Fruit fly (Drosophila melanogaster): ENCODE measurements around the gene CG46320.

CG46320 gene

dm6 chr3L:5663876-5664718 lies at the start of gene CG46320 (continued):
- TF ChIP-seq pita (GFP tag; optimal IDR thresholded peaks at IDR 0.05) (no peak), crol (GFP tag; IDR thresholded peaks at IDR 0.05) (peak; percentile 70), NC2α (GFP tag; optimal IDR thresholded peaks at IDR 0.05) (no peak), Hmr (GFP tag; optimal IDR thresholded peaks at IDR 0.05) (no peak), sqz (GFP tag; optimal IDR thresholded peaks at IDR 0.05) (peak; percentile 27), NC2β (GFP tag; optimal IDR thresholded peaks at IDR 0.05) (no peak), chm (GFP tag; IDR thresholded peaks at IDR 0.05) (no peak), H2.0 (GFP tag; IDR thresholded peaks at IDR 0.05) (no peak), gfzf (GFP tag; optimal IDR thresholded peaks at IDR 0.05) (peak; percentile 40), nmo (GFP tag; optimal IDR thresholded peaks at IDR 0.05) (no peak), nerfin-1 (tag; optimal IDR thresholded peaks at IDR 0.05) (peak; percentile 91), CG7963 (GFP tag; IDR thresholded peaks at IDR 0.05; ENCODE audit: partially characterized antibody) (no peak), psq (GFP tag; optimal IDR thresholded peaks at IDR 0.05) (no peak), dmrt11E (tag; optimal IDR thresholded peaks at IDR 0.05) (no peak), CG30403 (GFP tag; optimal IDR thresholded peaks at IDR 0.05) (no peak), stc (GFP tag; IDR thresholded peaks at IDR 0.05) (no peak), PHDP (tag; optimal IDR thresholded peaks at IDR 0.05) (no peak), sens (GFP tag) (peak; percentile 72), lbe (GFP tag; optimal IDR thresholded peaks at IDR 0.05) (no peak), MBD-R2 (GFP tag; IDR thresholded peaks at IDR 0.05) (no peak)

dm6 chr3L:5615744-5616143 lies 48.2 kb upstream of the CG46320 start:
- no peak for TF ChIP-seq Ada2b (GFP tag; IDR thresholded peaks at IDR 0.05)
- 0 out of 3 replicates have a peak, but pooled peaks have one; percentile 27 for TF ChIP-seq CG11560 (tag; IDR thresholded peaks at IDR 0.05)

- TF ChIP-seq Usf (GFP tag; optimal IDR thresholded peaks at IDR 0.05) = no peak
- TF ChIP-seq danr (GFP tag; IDR thresholded peaks at IDR 0.05) = no peak
- TF ChIP-seq salm (tag; optimal IDR thresholded peaks at IDR 0.05) = no peak
- TF ChIP-seq CG12219 (GFP tag; optimal IDR thresholded peaks at IDR 0.05) = no peak
- peak; percentile 17 for TF ChIP-seq CG15479 (GFP tag; optimal IDR thresholded peaks at IDR 0.05)
- peak; percentile 29 for TF ChIP-seq kni (GFP tag; optimal IDR thresholded peaks at IDR 0.05)
- TF ChIP-seq CG16815 (GFP tag; optimal IDR thresholded peaks at IDR 0.05) = no peak
- TF ChIP-seq CG11247 (GFP tag; IDR thresholded peaks at IDR 0.05) = peak; percentile 55
- TF ChIP-seq Sin3A (optimal IDR thresholded peaks at IDR 0.05) = no peak
- no peak for TF ChIP-seq Hmx (GFP tag; optimal IDR thresholded peaks at IDR 0.05)
- TF ChIP-seq CG9609 (GFP tag; optimal IDR thresholded peaks at IDR 0.05) = no peak
- TF ChIP-seq PHDP (tag; optimal IDR thresholded peaks at IDR 0.05) = no peak
- no peak for TF ChIP-seq bcd (GFP tag; optimal IDR thresholded peaks at IDR 0.05)
- no peak for TF ChIP-seq B-H2 (GFP tag; optimal IDR thresholded peaks at IDR 0.05)
- TF ChIP-seq inv (GFP tag; IDR thresholded peaks at IDR 0.05; ENCODE audit: partially characterized antibody) = no peak
- no peak for TF ChIP-seq Mad (GFP tag; optimal IDR thresholded peaks at IDR 0.05)
- no peak for TF ChIP-seq Aef1 (GFP tag; IDR thresholded peaks at IDR 0.05)
- TF ChIP-seq Blimp-1 (GFP tag; optimal IDR thresholded peaks at IDR 0.05) = peak; percentile 98
- no peak for TF ChIP-seq tio (GFP tag; optimal IDR thresholded peaks at IDR 0.05)
- TF ChIP-seq Stat92E (GFP tag; optimal IDR thresholded peaks at IDR 0.05) = no peak
- peak; percentile 75 for TF ChIP-seq Deaf1 (tag; optimal IDR thresholded peaks at IDR 0.05)
- TF ChIP-seq tna (GFP tag; IDR thresholded peaks at IDR 0.05; ENCODE audit: partially characterized antibody) = no peak
- TF ChIP-seq tll (GFP tag; optimal IDR thresholded peaks at IDR 0.05) = peak in 1 of 2 experiments; percentile 47
- TF ChIP-seq CG17385 (GFP tag; optimal IDR thresholded peaks at IDR 0.05) = peak; percentile 82
- no peak for TF ChIP-seq hbn (GFP tag; IDR thresholded peaks at IDR 0.05; ENCODE audit: partially characterized antibody)
Observed at dm6 chr3L:5616472-5616871, 47.4 kb upstream of the CG46320 start.
